Fruit fly (Drosophila melanogaster): ENCODE data around the gene Ubc87F.
A peak's percentile ranks its signal among the peaks of the same experiment; 100 is the strongest.

Ubc87F gene

DNA sequence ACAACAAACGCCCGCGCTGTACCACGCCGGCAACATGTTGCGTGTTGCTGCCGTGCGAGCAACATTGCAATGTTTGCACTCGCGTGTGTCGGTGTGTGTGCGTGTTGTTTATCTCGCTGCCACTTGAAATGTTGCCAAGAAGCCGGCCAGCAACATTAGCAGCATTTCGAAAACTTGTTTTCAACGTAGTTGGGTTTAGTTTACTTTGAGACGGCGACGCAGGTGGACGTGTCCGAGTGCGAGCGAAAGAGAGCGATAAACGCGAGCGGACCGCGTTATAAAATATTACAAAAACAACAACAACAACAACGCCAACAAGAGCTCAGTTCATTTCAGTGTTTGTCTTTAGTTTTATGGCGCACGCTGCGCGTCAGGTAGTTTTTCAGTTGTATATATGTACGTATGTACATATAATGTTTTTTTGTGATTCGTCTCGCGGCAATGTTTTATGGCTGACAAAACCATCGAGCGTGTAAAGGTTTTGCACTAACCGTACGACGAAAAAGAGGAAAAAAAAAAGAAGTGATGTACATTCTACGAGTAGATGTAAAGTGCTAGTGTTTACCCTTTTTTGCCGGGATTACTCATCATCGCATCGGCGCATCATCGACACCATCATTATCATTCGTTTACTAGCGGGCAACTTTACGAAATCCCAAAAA is 2.8 kb downstream of the Ubc87F start, which contains the start of gene kmr (continued):
- TF ChIP-seq tna (GFP tag; IDR thresholded peaks at IDR 0.05; ENCODE audit: partially characterized antibody): no peak
- TF ChIP-seq CG1529 (GFP tag; optimal IDR thresholded peaks at IDR 0.05): no peak
- TF ChIP-seq luna (GFP tag; optimal IDR thresholded peaks at IDR 0.05): no peak
- no peak for TF ChIP-seq Dfd (GFP tag; optimal IDR thresholded peaks at IDR 0.05)
- no peak for TF ChIP-seq Opbp (GFP tag; IDR thresholded peaks at IDR 0.05; ENCODE audit: partially characterized antibody)
- peak; percentile 47 for TF ChIP-seq CG15514 (GFP tag; optimal IDR thresholded peaks at IDR 0.05)
- no peak for TF ChIP-seq Spps (tag; optimal IDR thresholded peaks at IDR 0.05)
- TF ChIP-seq CTCF (GFP tag; optimal IDR thresholded peaks at IDR 0.05): peak; percentile 37
- no peak for TF ChIP-seq CG17186 (GFP tag; optimal IDR thresholded peaks at IDR 0.05)
- TF ChIP-seq Tbp (GFP tag; optimal IDR thresholded peaks at IDR 0.05): no peak
- no peak for TF ChIP-seq Mes4 (GFP tag; optimal IDR thresholded peaks at IDR 0.05)
- no peak for TF ChIP-seq pan (optimal IDR thresholded peaks at IDR 0.05)
- TF ChIP-seq pan (GFP tag; optimal IDR thresholded peaks at IDR 0.05 in 1 of 2, IDR thresholded peaks at IDR 0.05 in 1 of 2): peak in 1 of 2 experiments; percentile 49
- peak; percentile 67 for TF ChIP-seq Adf1 (GFP tag; IDR thresholded peaks at IDR 0.05)
- TF ChIP-seq CG12744 (GFP tag; optimal IDR thresholded peaks at IDR 0.05): no peak
- no peak for TF ChIP-seq CG43689 (GFP tag; IDR thresholded peaks at IDR 0.05)
- no peak for TF ChIP-seq CG6272 (GFP tag; IDR thresholded peaks at IDR 0.05)
- no peak; the same call in 2 of the 3 replicates for TF ChIP-seq B-H1 (GFP tag; IDR thresholded peaks at IDR 0.05)
- TF ChIP-seq Dip2 (GFP tag; IDR thresholded peaks at IDR 0.05): no peak
- TF ChIP-seq bbx (GFP tag; IDR thresholded peaks at IDR 0.05; ENCODE audit: partially characterized antibody): peak; percentile 67; the same call in 1 of the 2 replicates
- no peak; the same call in 2 of the 3 replicates for TF ChIP-seq row (GFP tag; IDR thresholded peaks at IDR 0.05)
- TF ChIP-seq CG9817 (tag; optimal IDR thresholded peaks at IDR 0.05): no peak
- TF ChIP-seq Sin3A (optimal IDR thresholded peaks at IDR 0.05): no peak
- peak; percentile 12; the same call in 1 of the 2 replicates for TF ChIP-seq E2f2 (GFP tag; IDR thresholded peaks at IDR 0.05)
- no peak for TF ChIP-seq ro (GFP tag; IDR thresholded peaks at IDR 0.05)
- TF ChIP-seq CG7786 (GFP tag; optimal IDR thresholded peaks at IDR 0.05): no peak
- peak; percentile 20 for TF ChIP-seq Nf-YB (GFP tag; optimal IDR thresholded peaks at IDR 0.05)
- TF ChIP-seq CG16815 (GFP tag; optimal IDR thresholded peaks at IDR 0.05): no peak
- no peak for TF ChIP-seq CG12155 (GFP tag; optimal IDR thresholded peaks at IDR 0.05)
- peak; percentile 47 for TF ChIP-seq CG5180 (GFP tag; optimal IDR thresholded peaks at IDR 0.05)
- TF ChIP-seq CG4617 (GFP tag; optimal IDR thresholded peaks at IDR 0.05; ENCODE audit: borderline replicate concordance): no peak
- no peak for TF ChIP-seq tup (GFP tag; optimal IDR thresholded peaks at IDR 0.05)
- no peak for TF ChIP-seq seq (GFP tag; IDR thresholded peaks at IDR 0.05)
- TF ChIP-seq CG9876 (GFP tag; optimal IDR thresholded peaks at IDR 0.05): peak; percentile 3
- TF ChIP-seq CG10979 (tag; optimal IDR thresholded peaks at IDR 0.05): no peak
- no peak for TF ChIP-seq CG9437 (GFP tag; optimal IDR thresholded peaks at IDR 0.05)
- peak; percentile 13 for TF ChIP-seq grn (GFP tag; optimal IDR thresholded peaks at IDR 0.05)

DNA sequence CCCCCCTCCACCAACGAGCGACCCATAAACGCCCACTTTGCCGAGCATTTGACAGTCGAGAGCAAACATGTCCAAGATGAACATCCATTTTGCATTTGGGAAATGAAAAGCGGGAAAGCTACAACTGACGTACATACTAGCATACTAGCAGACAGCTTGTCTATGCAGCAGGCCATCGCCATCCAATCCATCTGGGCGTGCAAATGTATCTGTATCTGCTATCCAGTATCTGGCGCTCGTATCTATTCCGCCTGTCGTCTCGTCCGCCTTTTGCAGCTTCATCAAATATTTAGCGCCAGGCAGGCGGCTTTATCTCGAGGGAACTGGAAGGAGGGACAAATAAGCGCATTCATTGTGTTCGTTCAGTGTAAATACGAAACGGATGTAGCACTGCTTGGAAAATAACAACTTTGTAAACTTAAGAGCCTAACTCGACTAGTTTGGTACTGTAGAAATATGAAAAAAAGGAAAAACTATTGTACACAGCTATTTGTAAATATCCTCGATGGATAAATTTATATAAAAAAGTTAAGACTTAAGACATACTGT is 3.9 kb downstream of the Ubc87F start:
- TF ChIP-seq MESR4 (GFP tag; optimal IDR thresholded peaks at IDR 0.05): no peak
- TF ChIP-seq crol (GFP tag; IDR thresholded peaks at IDR 0.05): peak; percentile 52
- TF ChIP-seq fd64A (GFP tag; optimal IDR thresholded peaks at IDR 0.05): peak; percentile 13
- no peak for TF ChIP-seq CG9215 (GFP tag; IDR thresholded peaks at IDR 0.05)
- TF ChIP-seq gem (tag; optimal IDR thresholded peaks at IDR 0.05): peak; percentile 7
- no peak for TF ChIP-seq Atf3 (GFP tag; optimal IDR thresholded peaks at IDR 0.05)
- TF ChIP-seq CG11456 (GFP tag; IDR thresholded peaks at IDR 0.05): 0 out of 3 replicates have a peak, but pooled peaks have one; percentile 33
- no peak for TF ChIP-seq danr (GFP tag; IDR thresholded peaks at IDR 0.05)
- TF ChIP-seq Rfx (GFP tag; IDR thresholded peaks at IDR 0.05): 0 out of 2 replicates have a peak, but pooled peaks have one; percentile 12
- 0 out of 3 replicates have a peak, but pooled peaks have one; percentile 52 for TF ChIP-seq CG2199 (GFP tag; IDR thresholded peaks at IDR 0.05)
- TF ChIP-seq dan (GFP tag; IDR thresholded peaks at IDR 0.05): no peak
- TF ChIP-seq Drgx (GFP tag; IDR thresholded peaks at IDR 0.05): 0 out of 2 replicates have a peak, but pooled peaks have one; percentile 25
- TF ChIP-seq CG17802 (tag; optimal IDR thresholded peaks at IDR 0.05): peak; percentile 26
- no peak for TF ChIP-seq Scr (GFP tag; IDR thresholded peaks at IDR 0.05; ENCODE audit: partially characterized antibody)
- TF ChIP-seq fd96Cb (tag; optimal IDR thresholded peaks at IDR 0.05): no peak
- TF ChIP-seq NC2α (GFP tag; optimal IDR thresholded peaks at IDR 0.05): no peak

Data from whole organism, embryonic.